Fruit fly (Drosophila melanogaster): ENCODE results near the gene larp.

DNA sequence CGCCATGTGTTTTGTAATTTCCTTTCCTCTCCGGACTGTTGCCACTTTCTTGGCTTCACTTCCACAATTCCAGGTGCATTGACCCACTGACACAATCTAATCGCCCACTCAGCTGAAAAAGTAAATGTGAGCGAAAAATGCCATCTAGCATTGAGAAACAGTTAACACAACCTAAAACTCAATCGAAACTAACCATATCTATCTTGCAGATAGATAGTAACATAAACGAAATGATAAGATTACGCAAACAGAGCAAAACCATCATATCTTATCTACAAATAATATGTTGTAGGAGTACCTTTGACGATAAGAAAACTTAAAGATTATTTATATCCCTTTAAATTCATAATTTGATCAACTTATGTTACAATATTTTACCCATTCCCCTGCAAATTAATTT is 23.4 kb upstream of the larp start:
- TF ChIP-seq B-H2 (GFP tag; optimal IDR thresholded peaks at IDR 0.05), result no peak
- no peak for TF ChIP-seq CG3995 (GFP tag; optimal IDR thresholded peaks at IDR 0.05)
- TF ChIP-seq CG12104 (GFP tag; optimal IDR thresholded peaks at IDR 0.05), result no peak
- no peak for TF ChIP-seq luna (GFP tag; optimal IDR thresholded peaks at IDR 0.05)
- no peak for TF ChIP-seq cad (GFP tag; optimal IDR thresholded peaks at IDR 0.05)
- TF ChIP-seq CG18599 (GFP tag; optimal IDR thresholded peaks at IDR 0.05), result no peak
- no peak for TF ChIP-seq ham (GFP tag; IDR thresholded peaks at IDR 0.05)
- no peak for TF ChIP-seq cg (GFP tag; optimal IDR thresholded peaks at IDR 0.05)
- TF ChIP-seq CG13775 (GFP tag; optimal IDR thresholded peaks at IDR 0.05), result no peak
- no peak for TF ChIP-seq insv (GFP tag; optimal IDR thresholded peaks at IDR 0.05)

Measured in whole organism, embryonic.